Worm (Caenorhabditis elegans): ENCODE data around the gene lsy-13.
"Not testable (repeated sequence)": the region's sequence is repeated elsewhere in the genome, so short reads cannot be mapped to it uniquely, and the experiment has no call there.

lsy-13 gene

ce11 chrIV:16829896-16830295 is 33.8 kb upstream of the lsy-13 start, which contains the start of gene Y116A8A.7:
Y116A8A.7 (plus strand) TSS chrIV:16830196.
- no peak for TF ChIP-seq snpc-4 (GFP tag; optimal IDR thresholded peaks at IDR 0.05)
- TF ChIP-seq snpc-4 (tag; optimal IDR thresholded peaks at IDR 0.05), result peak in 1 of 4 experiments; percentile 24
- TF ChIP-seq Y53G8AR.9 (GFP tag; conservative IDR thresholded peaks at IDR 0.05), result no peak

ce11 chrIV:16831366-16831765 is 32.3 kb upstream of the lsy-13 start, which contains the start of gene clec-194:
clec-194 (plus strand) TSS chrIV:16831666.
- TF ChIP-seq K12H6.12 (tag; optimal IDR thresholded peaks at IDR 0.05) (no peak), repo-1 (tag; optimal IDR thresholded peaks at IDR 0.05) (no peak), nhr-179 (tag; optimal IDR thresholded peaks at IDR 0.05) (no peak), attf-3 (GFP tag; conservative IDR thresholded peaks at IDR 0.05) (no peak), D2030.7 (GFP tag; IDR thresholded peaks at IDR 0.05) (no peak), cebp-2 (GFP tag; IDR thresholded peaks at IDR 0.05) (no peak), mcd-1 (GFP tag; IDR thresholded peaks at IDR 0.05) (no peak), dpl-1 (GFP tag; optimal IDR thresholded peaks at IDR 0.05) (no peak), mxl-1 (tag; optimal IDR thresholded peaks at IDR 0.05) (no peak), let-607 (tag; optimal IDR thresholded peaks at IDR 0.05) (no peak), madf-6 (GFP tag; IDR thresholded peaks at IDR 0.05) (no peak), lsy-27 (tag; optimal IDR thresholded peaks at IDR 0.05; ENCODE audit: borderline replicate concordance, insufficient read depth) (no peak), attf-6 (GFP tag; IDR thresholded peaks at IDR 0.05) (no peak), hmg-20 (GFP tag; IDR thresholded peaks at IDR 0.05) (no peak), egl-44 (GFP tag; IDR thresholded peaks at IDR 0.05) (no peak), zfh-2 (GFP tag; conservative IDR thresholded peaks at IDR 0.05) (no peak), nhr-80 (tag; optimal IDR thresholded peaks at IDR 0.05) (no peak), F37B4.10 (GFP tag; IDR thresholded peaks at IDR 0.05) (no peak)

ce11 chrIV:16842873-16843272 is 20.8 kb upstream of the lsy-13 start, which contains the start of gene Y116A8A.150:
Y116A8A.150 (minus strand) TSS chrIV:16842973.
- not testable (repeated sequence) for TF ChIP-seq hsf-1 (GFP tag; IDR thresholded peaks at IDR 0.05); him-1 (tag; optimal IDR thresholded peaks at IDR 0.05); lsl-1 (GFP tag; optimal IDR thresholded peaks at IDR 0.05)

ce11 chrIV:16843563-16843962 is 20.1 kb upstream of the lsy-13 start:
- not testable (repeated sequence) for TF ChIP-seq rpc-1 (optimal IDR thresholded peaks at IDR 0.05); snpc-4 (GFP tag; optimal IDR thresholded peaks at IDR 0.05)
- TF ChIP-seq rpc-1 (tag; optimal IDR thresholded peaks at IDR 0.05) (peak; percentile 47), tbp1 (GFP tag; optimal IDR thresholded peaks at IDR 0.05) (peak; percentile 81), snpc-4 (tag; optimal IDR thresholded peaks at IDR 0.05) (peak in 1 of 4 experiments; percentile 61), attf-6 (GFP tag; IDR thresholded peaks at IDR 0.05) (peak; percentile 87), lin-26 (GFP tag; IDR thresholded peaks at IDR 0.05) (peak; percentile 65), hmg-1.2 (GFP tag; IDR thresholded peaks at IDR 0.05) (peak; percentile 9; the same call in 1 of the 2 replicates)

ce11 chrIV:16845376-16845775 is 18.3 kb upstream of the lsy-13 start:
- TF ChIP-seq hmg-20 (GFP tag; IDR thresholded peaks at IDR 0.05), result peak; percentile 90
- peak; percentile 49 for TF ChIP-seq ztf-18 (tag; optimal IDR thresholded peaks at IDR 0.05)
- TF ChIP-seq efl-1 (GFP tag; optimal IDR thresholded peaks at IDR 0.05), result peak; percentile 64
- TF ChIP-seq C06A6.2 (GFP tag; conservative IDR thresholded peaks at IDR 0.05), result peak; percentile 96
- TF ChIP-seq rcor-1 (GFP tag; IDR thresholded peaks at IDR 0.05), result peak; percentile 96
- peak; percentile 93 for TF ChIP-seq cebp-1 (GFP tag; IDR thresholded peaks at IDR 0.05)
- peak; percentile 80 for TF ChIP-seq cebp-1 (tag; optimal IDR thresholded peaks at IDR 0.05)
- TF ChIP-seq repo-1 (tag; optimal IDR thresholded peaks at IDR 0.05), result peak; percentile 43
- TF ChIP-seq madf-3 (GFP tag; IDR thresholded peaks at IDR 0.05), result peak; percentile 97
- peak; percentile 26 for TF ChIP-seq dpl-1 (GFP tag; optimal IDR thresholded peaks at IDR 0.05)
- TF ChIP-seq let-526 (GFP tag; IDR thresholded peaks at IDR 0.05), result peak; percentile 94
- TF ChIP-seq F33H1.4 (GFP tag; IDR thresholded peaks at IDR 0.05), result peak; percentile 89
- TF ChIP-seq Y79H2A.3 (GFP tag; conservative IDR thresholded peaks at IDR 0.05), result peak; percentile 91
- peak; percentile 96 for TF ChIP-seq bed-2 (GFP tag; IDR thresholded peaks at IDR 0.05)
- TF ChIP-seq hsf-1 (GFP tag; IDR thresholded peaks at IDR 0.05), result peak; percentile 89
- TF ChIP-seq Y67H2A.10 (GFP tag; conservative IDR thresholded peaks at IDR 0.05), result peak; percentile 88
- TF ChIP-seq ztf-25 (GFP tag; IDR thresholded peaks at IDR 0.05), result peak; percentile 88
- TF ChIP-seq lir-1 (GFP tag; conservative IDR thresholded peaks at IDR 0.05), result peak; percentile 92
- TF ChIP-seq lin-26 (GFP tag; IDR thresholded peaks at IDR 0.05), result peak; percentile 78
